Fruit fly (Drosophila melanogaster): ENCODE results near the gene CG32679.

Gene CG32679

dm6 chrX:10364556-10365227 is 2.6 kb downstream of the CG32679 start:
- no peak for TF ChIP-seq noc (tag; optimal IDR thresholded peaks at IDR 0.05)

dm6 chrX:10362557-10363366 is 4.5 kb downstream of the CG32679 start:
- TF ChIP-seq noc (tag; optimal IDR thresholded peaks at IDR 0.05): peak; percentile 55

dm6 chrX:10362127-10362526 is 5.1 kb downstream of the CG32679 start:
- TF ChIP-seq noc (tag; optimal IDR thresholded peaks at IDR 0.05): no peak

DNA sequence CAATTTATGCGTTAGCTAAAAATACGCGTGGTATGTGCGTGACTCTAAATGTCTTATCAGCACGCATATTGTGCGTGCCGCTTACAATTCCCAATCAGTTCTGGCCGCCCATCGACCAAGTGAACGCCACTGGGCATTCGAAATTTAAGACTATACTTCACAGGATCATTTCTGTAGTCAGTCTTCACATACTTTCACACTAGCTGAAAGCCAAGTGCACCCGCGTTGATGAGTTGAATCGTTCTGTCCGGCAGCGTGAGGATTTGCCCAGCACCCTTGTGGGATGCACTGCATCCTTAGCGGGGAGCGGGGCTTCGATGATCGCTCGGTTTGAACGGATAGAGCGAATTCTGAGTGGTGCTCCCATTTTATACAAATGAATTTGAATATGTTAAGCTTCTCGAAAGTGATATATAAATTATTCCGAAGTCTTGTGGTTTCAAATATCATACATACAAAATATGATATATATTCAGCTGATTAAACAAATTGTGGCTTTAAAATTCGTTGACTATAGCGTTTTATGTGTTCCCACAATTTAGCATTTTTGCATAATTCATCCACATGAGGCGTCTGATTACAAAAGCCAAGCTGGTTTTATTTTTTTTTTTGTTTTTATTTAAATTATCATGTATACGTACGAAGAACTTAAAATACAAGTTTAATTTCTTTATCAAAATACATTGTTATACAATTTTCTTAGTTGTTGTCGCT is 19.1 kb downstream of the CG32679 start:
- no peak for TF ChIP-seq noc (tag; optimal IDR thresholded peaks at IDR 0.05)

dm6 chrX:10340492-10340891 is 26.8 kb downstream of the CG32679 start:
- TF ChIP-seq noc (tag; optimal IDR thresholded peaks at IDR 0.05): no peak

dm6 chrX:10333352-10333751 is 33.9 kb downstream of the CG32679 start, which contains the start of gene CG43740:
Gene CG43740 (plus strand): TSS chrX:10333652.
- TF ChIP-seq noc (tag; optimal IDR thresholded peaks at IDR 0.05): no peak

- no peak for TF ChIP-seq noc (tag; optimal IDR thresholded peaks at IDR 0.05)
These were observed 35.6 kb downstream of the CG32679 start, which contains the start of gene CG15306 for dm6 chrX:10331718-10332117. Gene CG15306 (minus strand): TSS chrX:10331818.

dm6 chrX:10329659-10330289 is 37.5 kb downstream of the CG32679 start, which contains the start of gene Gip:
Gene Gip (minus strand): TSS chrX:10329872.
- peak; percentile 62 for TF ChIP-seq noc (tag; optimal IDR thresholded peaks at IDR 0.05)

DNA sequence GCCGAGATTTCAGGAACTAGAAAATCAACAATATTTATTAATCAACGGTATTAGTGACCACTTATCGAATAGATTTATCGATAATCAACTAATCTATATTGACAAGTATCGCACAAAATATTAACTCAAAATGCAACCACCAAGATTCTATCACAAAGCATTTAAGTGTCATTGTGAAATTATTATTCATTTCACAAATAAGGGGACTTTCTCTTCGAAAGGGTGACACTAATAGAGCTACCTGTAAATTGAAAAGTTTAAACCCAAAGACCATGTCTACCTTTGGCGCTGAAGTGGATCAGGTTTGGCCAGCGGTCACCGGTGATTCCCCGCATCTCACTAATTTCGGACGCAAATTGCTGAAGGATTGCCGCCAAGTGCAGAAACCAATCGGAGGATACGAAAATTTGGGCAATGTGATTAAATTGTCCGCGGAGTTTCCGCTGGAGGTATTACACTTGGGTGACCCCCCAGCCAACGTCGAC is 40.9 kb downstream of the CG32679 start, which contains the start of gene CG2909:
TSS of gene CG2909 (plus strand) at position 119 of the 485 bp plus-strand sequence.
- TF ChIP-seq noc (tag; optimal IDR thresholded peaks at IDR 0.05): no peak

DNA sequence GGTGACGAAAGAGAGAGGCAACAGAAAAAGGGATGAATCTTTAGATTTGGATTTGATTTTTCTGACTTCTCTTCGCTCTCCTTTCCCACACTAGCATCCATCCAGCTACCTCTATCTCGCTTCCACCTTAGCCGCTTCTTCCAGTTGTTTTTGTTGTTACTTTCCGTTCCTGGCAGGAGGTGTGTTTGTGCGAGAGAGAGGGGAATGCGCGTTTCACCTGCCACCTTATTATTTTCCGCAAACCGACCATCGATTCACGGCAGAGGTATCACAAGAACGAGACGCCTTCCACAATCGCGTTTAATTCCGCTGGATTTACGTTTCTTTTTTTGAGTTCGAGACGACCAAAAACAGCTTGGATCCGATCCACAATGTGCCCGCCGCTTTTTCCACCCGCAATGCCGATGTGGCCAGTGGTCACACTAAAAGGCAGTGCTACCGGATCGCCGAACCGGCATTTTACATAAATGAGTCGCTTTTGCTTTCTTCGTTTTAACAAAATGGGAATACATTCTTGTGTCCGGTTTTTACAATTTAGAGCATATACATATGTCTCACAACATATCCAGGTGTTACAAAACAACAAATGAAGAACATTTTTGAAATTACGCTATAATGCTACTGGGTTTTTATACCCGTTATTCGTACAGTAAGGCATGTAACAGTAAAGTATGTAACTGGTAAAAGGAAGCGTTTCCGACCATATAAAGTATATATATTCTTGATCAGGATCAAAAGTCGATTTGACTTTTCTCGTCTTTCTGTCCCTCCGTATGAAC is 41.5 kb downstream of the CG32679 start, which contains the start of gene alpha-Man-Ia:
TSS of gene alpha-Man-Ia (minus strand) at position 392 of the 779 bp plus-strand sequence.
- no peak for TF ChIP-seq noc (tag; optimal IDR thresholded peaks at IDR 0.05)

DNA sequence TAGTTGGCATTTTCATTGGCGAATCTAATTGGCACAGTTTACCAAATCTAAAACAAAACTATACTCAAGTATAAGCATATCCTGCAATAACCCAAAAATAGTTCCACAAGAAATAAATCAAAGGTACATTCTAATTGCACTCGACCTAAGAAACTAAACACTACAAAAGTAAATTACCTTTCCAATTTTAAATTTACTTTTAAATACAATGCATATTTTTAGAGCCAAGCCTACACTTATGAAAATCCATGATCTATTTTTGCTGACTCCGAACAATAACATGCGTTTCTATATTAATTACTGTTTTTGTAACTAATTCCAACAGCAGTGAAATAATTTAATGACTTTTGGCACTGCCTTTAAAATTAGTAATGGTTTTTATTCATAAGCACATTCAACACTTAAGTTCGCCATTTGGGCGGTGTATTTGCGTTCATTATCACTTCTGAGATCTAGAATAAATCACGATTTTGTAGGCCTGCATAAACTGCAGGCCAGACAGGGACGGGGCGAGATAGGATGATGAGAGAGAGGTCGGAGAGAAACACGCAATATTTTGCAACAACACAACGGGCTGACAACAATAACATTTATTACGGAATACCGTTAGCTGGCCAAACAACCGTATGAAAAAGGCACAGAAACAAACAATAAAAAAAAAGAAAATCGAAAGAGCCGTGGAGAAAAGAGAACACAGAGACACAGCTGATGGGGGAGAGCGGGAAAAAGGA is 42.3 kb downstream of the CG32679 start:
- TF ChIP-seq noc (tag; optimal IDR thresholded peaks at IDR 0.05): peak; percentile 6

DNA sequence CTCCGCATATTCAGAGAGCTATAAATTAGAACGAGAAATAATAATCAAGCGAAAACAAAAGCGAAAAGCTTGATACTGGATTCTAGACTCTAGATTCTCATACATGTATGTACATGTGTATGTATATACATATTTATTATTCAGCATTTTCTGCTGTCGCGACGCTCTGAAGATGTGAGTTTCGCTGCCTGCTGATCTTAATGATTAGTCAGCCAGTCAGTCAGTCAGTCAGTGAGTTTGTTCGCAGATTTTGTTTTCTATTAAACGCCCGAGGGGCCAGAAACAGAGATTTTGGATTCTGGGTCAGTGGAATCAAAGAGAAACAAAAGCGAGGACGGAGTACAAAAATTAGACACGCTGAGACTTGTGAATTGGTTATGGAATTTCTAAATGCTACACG is 45.0 kb downstream of the CG32679 start:
- peak; percentile 29 for TF ChIP-seq noc (tag; optimal IDR thresholded peaks at IDR 0.05)

dm6 chrX:10320425-10320978 is 46.8 kb downstream of the CG32679 start:
- no peak for TF ChIP-seq noc (tag; optimal IDR thresholded peaks at IDR 0.05)

All from whole organism, larva.